Fruit fly (Drosophila melanogaster) whole organism, embryonic: Measurements from ENCODE around the gene Nak.

Experiments used
- Adf1 ChIP-seq: fragments of 200-800 bp; sonication (Bioruptor generic); IDR thresholded peaks from 2 replicates; pipeline ENCODE4 v1.3.6; 2022; ENCODE audit warnings: missing biosample characterization, missing genetic modification characterization
- Antp ChIP-seq: fragments of 200-800 bp; sonication (Bioruptor generic); optimal IDR thresholded peaks from 3 replicates; lab custom pipeline; 2016; ENCODE audit warnings: missing biosample characterization, missing genetic modification characterization
- B-H1 ChIP-seq: fragments of 200-800 bp; sonication (Bioruptor generic); IDR thresholded peaks from 3 replicates; pipeline ENCODE4 v1.3.6; 2022; ENCODE audit warnings: missing biosample characterization, missing genetic modification characterization
- CG10543 ChIP-seq: fragments of 200-800 bp; sonication (Bioruptor generic); optimal IDR thresholded peaks from 3 replicates; lab custom pipeline; 2017; ENCODE audit warnings: missing biosample characterization, mild to moderate bottlenecking, missing genetic modification characterization, moderate library complexity
- CG13624 ChIP-seq: fragments of 200-800 bp; sonication (Bioruptor generic); optimal IDR thresholded peaks from 2 replicates; lab custom pipeline; 2016; ENCODE audit warnings: missing biosample characterization, missing genetic modification characterization
- CG14014 ChIP-seq: fragments of 200-800 bp; sonication (Bioruptor generic); IDR thresholded peaks from 2 replicates; pipeline ENCODE4 v1.3.6; 2022; ENCODE audit warnings: missing biosample characterization, missing genetic modification characterization
- CG14050 ChIP-seq: fragments of 200-800 bp; sonication (Bioruptor generic); IDR thresholded peaks from 3 replicates; pipeline ENCODE4 v1.3.6; 2022; ENCODE audit warnings: missing biosample characterization, missing genetic modification characterization
- CG14860 ChIP-seq: fragments of 200-800 bp; sonication (Bioruptor generic); IDR thresholded peaks from 3 replicates; pipeline ENCODE4 v1.3.6; 2022; ENCODE audit warnings: missing biosample characterization, missing genetic modification characterization; ENCODE audit not compliant: partially characterized antibody
- CG16813 ChIP-seq: fragments of 200-800 bp; sonication (Bioruptor generic); IDR thresholded peaks from 3 replicates; pipeline ENCODE4 v1.3.6; 2022; ENCODE audit warnings: missing biosample characterization, missing genetic modification characterization; ENCODE audit not compliant: partially characterized antibody
- CG17829 ChIP-seq: fragments of 200-800 bp; optimal IDR thresholded peaks from 2 replicates; lab custom pipeline; 2019; ENCODE audit warnings: missing biosample characterization, mild to moderate bottlenecking, missing genetic modification characterization, moderate library complexity
- CG1792 ChIP-seq: fragments of 200-800 bp; sonication (Bioruptor generic); optimal IDR thresholded peaks from 2 replicates; lab custom pipeline; 2016; ENCODE audit warnings: missing biosample characterization, missing genetic modification characterization
- CG18619 ChIP-seq: fragments of 200-800 bp; sonication (Bioruptor generic); optimal IDR thresholded peaks from 3 replicates; lab custom pipeline; 2017; ENCODE audit warnings: missing biosample characterization, mild to moderate bottlenecking, missing genetic modification characterization
- CG31441 ChIP-seq: fragments of 200-800 bp; sonication (Bioruptor generic); IDR thresholded peaks from 2 replicates; pipeline ENCODE4 v1.3.6; 2022; ENCODE audit warnings: missing biosample characterization, missing genetic modification characterization
- CG3995 ChIP-seq: fragments of 200-800 bp; sonication (Bioruptor generic); optimal IDR thresholded peaks from 3 replicates; lab custom pipeline; 2016; ENCODE audit warnings: missing biosample characterization, missing genetic modification characterization
- CG4328 ChIP-seq: fragments of 200-800 bp; sonication (Bioruptor generic); optimal IDR thresholded peaks from 3 replicates; lab custom pipeline; 2017; ENCODE audit warnings: missing biosample characterization, missing genetic modification reagents, missing genetic modification characterization
- CG4854 ChIP-seq: fragments of 200-800 bp; sonication (Bioruptor generic); optimal IDR thresholded peaks from 2 replicates; lab custom pipeline; 2016; ENCODE audit warnings: missing biosample characterization, missing genetic modification characterization, inconsistent platforms
- CG6689 ChIP-seq: fragments of 200-800 bp; sonication (Bioruptor generic); IDR thresholded peaks from 2 replicates; pipeline ENCODE4 v1.3.6; 2022; ENCODE audit warnings: missing biosample characterization, missing genetic modification characterization
- CG9727 ChIP-seq: fragments of 200-800 bp; sonication (Bioruptor generic); optimal IDR thresholded peaks from 3 replicates; lab custom pipeline; 2017; ENCODE audit warnings: missing biosample characterization, mild to moderate bottlenecking, missing genetic modification characterization
- CoRest ChIP-seq: fragments of 200-800 bp; sonication (Bioruptor generic); optimal IDR thresholded peaks from 3 replicates; lab custom pipeline; 2018; ENCODE audit warnings: missing biosample characterization, mild to moderate bottlenecking, missing genetic modification characterization, moderate library complexity
- D ChIP-seq, 2 experiments: fragments of 200-800 bp in 1 of 2; fragments of >200 bp in 1 of 2; sonication (Bioruptor generic) in 1 of 2; optimal IDR thresholded peaks; 2 replicates in 1 of 2; 3 replicates in 1 of 2; lab custom pipeline; 2017; ENCODE audit warnings: mild to moderate bottlenecking in 1 of 2, missing biosample characterization in 1 of 2, missing genetic modification characterization in 1 of 2, missing genetic modification reagents in 1 of 2
- E2f2 ChIP-seq: fragments of 200-800 bp; sonication (Bioruptor generic); IDR thresholded peaks from 2 replicates; pipeline ENCODE4 v1.3.6; 2022; ENCODE audit warnings: missing biosample characterization, missing genetic modification characterization
- GATAe ChIP-seq: fragments of 200-800 bp; sonication (Bioruptor generic); conservative IDR thresholded peaks from 2 replicates; pipeline ENCODE4 v1.3.6; 2022; ENCODE audit warnings: missing biosample characterization, missing genetic modification characterization
- Hmx ChIP-seq: fragments of 200-800 bp; sonication (Bioruptor generic); optimal IDR thresholded peaks from 2 replicates; lab custom pipeline; 2016; ENCODE audit warnings: missing biosample characterization, missing genetic modification characterization
- Meics ChIP-seq: fragments of 200-800 bp; sonication (Bioruptor generic); optimal IDR thresholded peaks from 2 replicates; lab custom pipeline; 2017; ENCODE audit warnings: missing biosample characterization, mild to moderate bottlenecking, missing genetic modification characterization
- Rfx ChIP-seq: fragments of 200-800 bp; sonication (Bioruptor generic); IDR thresholded peaks from 2 replicates; pipeline ENCODE4 v1.3.6; 2022; ENCODE audit warnings: missing biosample characterization, missing genetic modification characterization
- Scr ChIP-seq: fragments of 200-800 bp; sonication (Bioruptor generic); IDR thresholded peaks from 2 replicates; pipeline ENCODE4 v1.3.6; 2022; ENCODE audit warnings: missing biosample characterization, missing genetic modification characterization; ENCODE audit not compliant: partially characterized antibody
- Taf1 ChIP-seq: fragments of 200-800 bp; sonication (Bioruptor generic); IDR thresholded peaks from 2 replicates; pipeline ENCODE4 v1.3.6; 2022; ENCODE audit warnings: missing biosample characterization, missing genetic modification characterization
- ap ChIP-seq: fragments of 200-800 bp; sonication (Bioruptor generic); IDR thresholded peaks from 2 replicates; pipeline ENCODE4 v1.3.6; 2022; ENCODE audit warnings: missing biosample characterization, missing genetic modification characterization
- ato ChIP-seq: fragments of 200-800 bp; sonication (Bioruptor generic); IDR thresholded peaks from 2 replicates; pipeline ENCODE4 v1.3.6; 2022; ENCODE audit warnings: missing biosample characterization, missing genetic modification characterization; ENCODE audit not compliant: partially characterized antibody
- br ChIP-seq: fragments of >200 bp; optimal IDR thresholded peaks from 2 replicates; lab custom pipeline; 2017
- dati ChIP-seq: fragments of 200-800 bp; sonication (Bioruptor generic); IDR thresholded peaks from 2 replicates; pipeline ENCODE4 v1.3.6; 2022; ENCODE audit warnings: missing biosample characterization, missing genetic modification characterization
- dmrt99B ChIP-seq: fragments of 200-800 bp; sonication (Bioruptor generic); optimal IDR thresholded peaks from 2 replicates; lab custom pipeline; 2018; ENCODE audit warnings: missing biosample characterization, mild to moderate bottlenecking, missing genetic modification characterization, moderate library complexity
- fd3F ChIP-seq: fragments of 200-800 bp; sonication (Bioruptor generic); optimal IDR thresholded peaks from 2 replicates; lab custom pipeline; 2018; ENCODE audit warnings: missing biosample characterization, mild to moderate bottlenecking, missing genetic modification characterization, moderate library complexity
- fd96Cb ChIP-seq: fragments of 200-800 bp; sonication (Bioruptor generic); optimal IDR thresholded peaks from 2 replicates; lab custom pipeline; 2018; ENCODE audit warnings: missing biosample characterization, mild to moderate bottlenecking, missing genetic modification characterization, moderate library complexity
- gce ChIP-seq: fragments of 200-800 bp; sonication (Bioruptor generic); IDR thresholded peaks from 3 replicates; pipeline ENCODE4 v1.3.6; 2022; ENCODE audit warnings: missing biosample characterization, missing genetic modification characterization
- gfzf ChIP-seq: fragments of 200-800 bp; sonication (Bioruptor generic); optimal IDR thresholded peaks from 2 replicates; lab custom pipeline; 2016; ENCODE audit warnings: missing biosample characterization, mild to moderate bottlenecking, missing genetic modification characterization, moderate library complexity
- insv ChIP-seq, 2 experiments: fragments of 200-800 bp; sonication (Bioruptor generic); optimal IDR thresholded peaks; 3 replicates each; lab custom pipeline; 2016 to 2018; ENCODE audit warnings: missing biosample characterization in 2 of 2, missing genetic modification characterization in 2 of 2
- lilli ChIP-seq: fragments of 200-800 bp; sonication (Bioruptor generic); optimal IDR thresholded peaks from 3 replicates; lab custom pipeline; 2016; ENCODE audit warnings: missing biosample characterization, missing genetic modification characterization
- mld ChIP-seq: fragments of 200-800 bp; sonication (Bioruptor generic); IDR thresholded peaks from 3 replicates; pipeline ENCODE4 v1.3.6; 2022; ENCODE audit warnings: missing biosample characterization, missing genetic modification characterization; ENCODE audit not compliant: partially characterized antibody
- otp ChIP-seq: fragments of 200-800 bp; sonication (Bioruptor generic); IDR thresholded peaks from 3 replicates; pipeline ENCODE4, ENCODE4 v1.3.6; 2022; ENCODE audit warnings: missing biosample characterization, missing genetic modification characterization
- pho ChIP-seq: fragments of 200-800 bp; sonication (Bioruptor generic); optimal IDR thresholded peaks from 2 replicates; lab custom pipeline; 2016; ENCODE audit warnings: missing biosample characterization, missing genetic modification characterization
- pnt ChIP-seq: fragments of 200-800 bp; sonication (Bioruptor generic); optimal IDR thresholded peaks from 3 replicates; lab custom pipeline; 2016; ENCODE audit warnings: missing biosample characterization, missing genetic modification characterization
- repo ChIP-seq: fragments of 200-800 bp; sonication (Bioruptor generic); optimal IDR thresholded peaks from 2 replicates; lab custom pipeline; 2016; ENCODE audit warnings: missing biosample characterization, missing genetic modification characterization
- rib ChIP-seq: fragments of 200-800 bp; sonication (Bioruptor generic); IDR thresholded peaks from 2 replicates; pipeline ENCODE4 v1.3.6; 2022; ENCODE audit warnings: missing biosample characterization, missing genetic modification characterization
- ro ChIP-seq: fragments of 200-800 bp; sonication (Bioruptor generic); IDR thresholded peaks from 2 replicates; pipeline ENCODE4 v1.3.6; 2022; ENCODE audit warnings: missing biosample characterization, missing genetic modification characterization
- sc ChIP-seq, 3 experiments: fragments of >200 bp in 2 of 3; fragments of 200-800 bp in 1 of 3; sonication (Bioruptor generic) in 1 of 3; optimal IDR thresholded peaks; 2 replicates in 2 of 3; 3 replicates in 1 of 3; lab custom pipeline; 2017; ENCODE audit warnings: mild to moderate bottlenecking in 1 of 3, missing biosample characterization in 1 of 3, missing genetic modification characterization in 1 of 3, missing genetic modification reagents in 1 of 3
- sd ChIP-seq: fragments of 200-800 bp; sonication (Bioruptor generic); optimal IDR thresholded peaks from 3 replicates; lab custom pipeline; 2018; ENCODE audit warnings: missing biosample characterization, mild to moderate bottlenecking, missing genetic modification characterization, moderate library complexity
- unpg ChIP-seq: fragments of 200-800 bp; sonication (Bioruptor generic); optimal IDR thresholded peaks from 3 replicates; lab custom pipeline; 2018; ENCODE audit warnings: missing biosample characterization, mild to moderate bottlenecking, missing genetic modification characterization, moderate library complexity

Nak gene

DNA sequence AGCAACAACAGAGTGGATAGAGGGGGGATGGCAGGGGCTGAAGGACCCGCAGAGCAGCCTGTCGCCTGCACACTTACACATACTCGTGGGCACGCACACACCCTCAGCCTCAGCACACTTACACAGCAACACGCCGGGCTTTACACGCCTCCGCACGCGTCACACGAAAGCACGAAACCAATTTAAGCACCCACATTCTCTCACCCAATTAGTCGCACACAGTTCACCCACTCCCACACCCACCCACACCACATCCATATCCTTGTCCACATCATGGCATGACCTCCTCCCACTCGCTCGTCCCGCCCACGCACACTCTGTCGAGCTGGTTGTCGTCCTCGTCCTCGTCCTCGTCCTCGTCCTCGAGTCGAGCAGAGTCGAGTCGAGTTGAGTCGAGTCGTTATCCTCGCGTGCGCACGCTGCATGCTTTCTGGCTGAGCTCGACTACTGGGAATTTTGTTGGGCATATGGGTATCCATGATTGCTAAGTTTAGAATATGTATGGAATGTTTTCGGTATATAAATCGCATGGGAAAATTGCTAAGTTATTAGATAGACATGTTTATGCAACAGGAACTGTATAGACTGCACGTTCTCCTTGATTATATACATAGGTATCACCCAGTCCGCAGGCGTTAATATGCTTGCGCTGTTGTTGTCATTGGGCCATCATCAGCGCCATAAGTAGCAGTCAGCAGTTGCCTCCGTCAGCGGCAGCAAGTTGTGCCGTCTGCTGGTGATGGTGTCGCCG lies 43.5 kb upstream of the Nak start (continued):
- peak; percentile 73 for TF ChIP-seq CG10543 (GFP tag; lab: Kevin White, UChicago)
- TF ChIP-seq dati (GFP tag; lab: Robert Waterston, UW): peak; percentile 43; the same call in 1 of the 2 replicates
- TF ChIP-seq GATAe (GFP tag; lab: Robert Waterston, UW): 0 out of 2 replicates have a peak, but pooled peaks have one; percentile 15
- peak; percentile 79 for TF ChIP-seq fd3F (GFP tag; lab: Kevin White, UChicago)
- TF ChIP-seq CG4328 (GFP tag; lab: Kevin White, UChicago): no peak
- peak; percentile 88 for TF ChIP-seq dmrt99B
- peak; percentile 86 for TF ChIP-seq Meics
- no peak for TF ChIP-seq sc (optimal IDR thresholded peaks at IDR 0.05; lab: Kevin White, UChicago)
- peak; percentile 59 for TF ChIP-seq sc (GFP tag; optimal IDR thresholded peaks at IDR 0.05; lab: Kevin White, UChicago)
- TF ChIP-seq E2f2 (GFP tag; lab: Robert Waterston, UW): peak; percentile 55
- peak; percentile 58 for TF ChIP-seq CG4854
- peak; percentile 65; the same call in 1 of the 2 replicates for TF ChIP-seq Adf1
- no peak for TF ChIP-seq ato (GFP tag; lab: Robert Waterston, UW)
- no peak for TF ChIP-seq Scr (GFP tag; lab: Robert Waterston, UW)
- peak; percentile 80 for TF ChIP-seq CG31441 (GFP tag; lab: Robert Waterston, UW)
- TF ChIP-seq repo (GFP tag; lab: Kevin White, UChicago): peak; percentile 57
- TF ChIP-seq CG14860: no peak
- TF ChIP-seq pnt: peak; percentile 85
- peak; percentile 71 for TF ChIP-seq Taf1
- TF ChIP-seq mld: no peak
- TF ChIP-seq fd96Cb (tag; lab: Kevin White, UChicago): peak; percentile 75
- no peak for TF ChIP-seq gfzf (GFP tag; lab: Kevin White, UChicago)
- TF ChIP-seq ap (GFP tag; lab: Robert Waterston, UW): peak; percentile 72
- TF ChIP-seq CG3995: no peak
- no peak for TF ChIP-seq D (optimal IDR thresholded peaks at IDR 0.05; lab: Kevin White, UChicago)
- TF ChIP-seq D (GFP tag; optimal IDR thresholded peaks at IDR 0.05; lab: Kevin White, UChicago): peak; percentile 70
- peak; percentile 76 for TF ChIP-seq CG14050 (GFP tag; lab: Robert Waterston, UW)
- no peak for TF ChIP-seq br (lab: Kevin White, UChicago)
- peak; percentile 86 for TF ChIP-seq Antp
- TF ChIP-seq CG6689: peak; percentile 85
- TF ChIP-seq sd: peak; percentile 64
- TF ChIP-seq CG14014 (GFP tag; lab: Robert Waterston, UW): peak; percentile 87
- TF ChIP-seq CG18619 (GFP tag; lab: Kevin White, UChicago): peak; percentile 75
- TF ChIP-seq pho: peak; percentile 80
- TF ChIP-seq CG16813 (GFP tag; lab: Robert Waterston, UW): no peak
- peak; percentile 85 for TF ChIP-seq CG13624
- TF ChIP-seq CG9727 (GFP tag; lab: Kevin White, UChicago): peak; percentile 82
- TF ChIP-seq Rfx (GFP tag; lab: Robert Waterston, UW): peak; percentile 89
- peak; percentile 90 for TF ChIP-seq lilli (GFP tag; lab: Kevin White, UChicago)
- TF ChIP-seq Hmx (GFP tag; lab: Kevin White, UChicago): peak; percentile 16
- TF ChIP-seq rib (GFP tag; lab: Robert Waterston, UW): no peak
- TF ChIP-seq CG17829 (tag; lab: Kevin White, UChicago): peak; percentile 67
- peak; percentile 71 for TF ChIP-seq CG1792 (GFP tag; lab: Kevin White, UChicago)
- TF ChIP-seq ro: peak; percentile 60; the same call in 1 of the 2 replicates
- peak; percentile 75; the same call in 2 of the 3 replicates for TF ChIP-seq otp (GFP tag; lab: Robert Waterston, UW)
- peak; percentile 84 for TF ChIP-seq CoRest
- peak; percentile 74 for TF ChIP-seq unpg (GFP tag; lab: Kevin White, UChicago)
- peak; percentile 76 for TF ChIP-seq gce (GFP tag; lab: Robert Waterston, UW)
- no peak for TF ChIP-seq insv (GFP tag; optimal IDR thresholded peaks at IDR 0.05; lab: Kevin White, UChicago)
- TF ChIP-seq B-H1: peak; percentile 78
